Worm (Caenorhabditis elegans): Measurements from ENCODE around the gene F10E7.11.

The F10E7.11 gene

ce11 chrII:7075564-7076228 lies 47.0 kb downstream of the F10E7.11 start, which contains the start of gene T02G5.7:
T02G5.7 (plus strand) TSS chrII:7075614.
- no peak for TF ChIP-seq flt-1 (GFP tag; IDR thresholded peaks at IDR 0.05)

- TF ChIP-seq flt-1 (GFP tag; IDR thresholded peaks at IDR 0.05) (no peak), med-1 (GFP tag; optimal IDR thresholded peaks at IDR 0.05; ENCODE audit: insufficient read depth) (no peak), ref-1 (GFP tag; conservative IDR thresholded peaks at IDR 0.05) (no peak), ztf-23 (GFP tag; IDR thresholded peaks at IDR 0.05) (no peak), T22C8.4 (GFP tag; IDR thresholded peaks at IDR 0.05) (no peak), ztf-29 (GFP tag; IDR thresholded peaks at IDR 0.05) (no peak), tab-1 (GFP tag; IDR thresholded peaks at IDR 0.05) (no peak), cog-1 (tag; optimal IDR thresholded peaks at IDR 0.05) (no peak), klf-2 (GFP tag; conservative IDR thresholded peaks at IDR 0.05) (no peak)
These were observed 49.2 kb downstream of the F10E7.11 start, which contains the start of gene kat-1 for ce11 chrII:7073537-7073913. kat-1 (plus strand) TSS chrII:7073814.

DNA sequence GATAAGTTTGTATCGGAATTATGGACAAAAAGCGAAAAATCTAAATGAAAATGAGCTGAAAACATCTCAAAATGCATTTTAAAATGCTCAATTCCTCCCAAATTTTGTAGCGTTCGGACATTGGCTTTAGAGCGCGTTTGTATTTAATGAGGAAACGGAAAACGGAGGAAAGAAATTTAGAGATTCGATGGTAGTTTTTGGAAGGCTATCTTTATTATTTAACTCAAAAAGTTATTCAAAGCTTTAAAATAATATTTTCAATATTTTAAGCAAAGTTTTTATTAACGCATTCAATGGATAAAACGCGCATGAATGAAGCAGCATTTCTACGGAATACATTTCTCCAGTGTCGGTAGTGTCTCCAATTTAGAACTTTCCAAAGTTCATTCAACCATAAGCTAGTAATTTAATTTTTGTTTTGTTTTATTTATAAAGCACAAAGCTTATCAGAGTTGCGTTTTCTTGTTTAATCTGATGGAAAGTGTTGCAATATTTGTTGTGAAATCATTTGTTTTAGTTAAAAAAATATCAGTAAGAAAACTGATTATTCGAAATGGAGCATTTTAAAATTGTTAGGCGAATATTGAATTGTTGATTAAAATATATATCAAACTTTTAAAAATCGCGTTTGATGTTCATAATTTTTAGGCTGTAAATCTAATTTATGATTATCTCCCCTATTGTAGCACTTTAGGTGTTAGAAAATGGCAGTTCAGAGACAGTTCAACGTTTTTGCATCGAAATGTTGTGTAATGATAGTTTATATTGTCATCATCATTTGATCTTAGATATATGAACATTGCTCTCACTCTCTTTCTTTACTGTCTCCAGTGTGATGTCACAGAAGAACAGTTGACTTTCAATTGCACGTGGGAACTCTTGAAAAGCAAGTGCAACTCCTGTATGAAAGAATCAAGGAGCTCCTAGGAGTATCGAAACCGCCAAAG lies 49.8 kb downstream of the F10E7.11 start:
- TF ChIP-seq T22C8.4 (GFP tag; IDR thresholded peaks at IDR 0.05) (no peak), flt-1 (GFP tag; IDR thresholded peaks at IDR 0.05) (peak; percentile 77), ref-1 (GFP tag; conservative IDR thresholded peaks at IDR 0.05) (no peak), ztf-29 (GFP tag; IDR thresholded peaks at IDR 0.05) (0 out of 2 replicates have a peak, but pooled peaks have one; percentile 41), ztf-23 (GFP tag; IDR thresholded peaks at IDR 0.05) (no peak; the same call in 1 of the 2 replicates), med-1 (GFP tag; optimal IDR thresholded peaks at IDR 0.05; ENCODE audit: insufficient read depth) (no peak), tab-1 (GFP tag; IDR thresholded peaks at IDR 0.05) (no peak), klf-2 (GFP tag; conservative IDR thresholded peaks at IDR 0.05) (no peak), cog-1 (tag; optimal IDR thresholded peaks at IDR 0.05) (peak; percentile 74)

DNA sequence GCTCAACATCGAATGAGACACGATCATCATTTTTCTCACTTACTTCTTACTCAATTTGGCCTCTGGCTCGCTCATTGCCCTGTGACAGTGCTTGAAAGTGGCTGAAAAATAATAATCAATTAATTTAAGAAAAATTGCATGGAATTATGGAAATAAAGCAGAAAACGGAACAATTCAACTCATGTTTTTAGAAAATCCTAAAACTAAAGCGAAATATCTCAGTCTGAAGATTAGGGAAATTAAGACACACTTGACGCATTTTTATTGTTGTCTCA lies 50.4 kb downstream of the F10E7.11 start, which contains the start of gene kars-1:
TSS of gene kars-1 (minus strand) at position 101 of the 275 bp plus-strand sequence.
- TF ChIP-seq ztf-23 (GFP tag; IDR thresholded peaks at IDR 0.05), result no peak

Measured in whole organism, midembryonic.